Worm (Caenorhabditis elegans): ENCODE measurements around the gene D1014.6.

ce11 chrV:8110816-8111215 lies 10.2 kb upstream of the D1014.6 start:
- no peak for TF ChIP-seq klf-2 (GFP tag; conservative IDR thresholded peaks at IDR 0.05)
- TF ChIP-seq ztf-23 (GFP tag; IDR thresholded peaks at IDR 0.05): no peak
- no peak for TF ChIP-seq T22C8.4 (GFP tag; IDR thresholded peaks at IDR 0.05)
- no peak for TF ChIP-seq ztf-29 (GFP tag; IDR thresholded peaks at IDR 0.05)
